Fruit fly (Drosophila melanogaster) S2 (cell line): ENCODE results near the gene RpS21.

Experiments
- CG8478 ChIP-seq: fragments of >200 bp; optimal IDR thresholded peaks from 2 replicates; lab custom pipeline; 2018
- CTCF ChIP-seq, 2 experiments: fragments of >200 bp; optimal IDR thresholded peaks; 2 replicates each; lab custom pipeline; 2018

DNA sequence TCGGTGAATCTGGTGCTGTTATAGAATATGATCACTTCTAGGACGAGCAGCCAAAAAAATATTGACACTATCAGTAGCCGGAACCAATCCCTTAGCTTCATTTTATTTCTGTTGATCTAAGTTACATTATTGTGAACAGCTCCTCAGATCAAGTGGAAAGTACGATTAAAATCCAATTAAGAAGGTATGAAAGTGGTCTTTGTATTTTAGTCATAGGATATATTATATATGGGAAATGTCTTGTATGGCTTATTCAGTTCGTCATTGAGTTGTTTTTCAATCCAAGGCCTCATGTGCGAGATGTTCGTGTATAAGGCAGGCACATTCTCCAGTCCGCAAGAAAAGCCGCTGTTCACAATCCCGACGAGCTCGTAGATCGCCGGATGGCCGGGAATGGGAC is 11.5 kb upstream of the RpS21 start, which contains the start of gene CG18558:
- TF ChIP-seq CG8478 (lab: Kevin White, UChicago) = no peak
- no peak for TF ChIP-seq CTCF (optimal IDR thresholded peaks at IDR 0.05; lab: Kevin White, UChicago)
